Fruit fly (Drosophila melanogaster): ENCODE results near the gene Sr-CIV.

The Sr-CIV gene

dm6 chr2L:3532973-3533525, 9.2 kb upstream of the Sr-CIV start:
- TF ChIP-seq Abd-B (GFP tag; optimal IDR thresholded peaks at IDR 0.05) (no peak), h (GFP tag; optimal IDR thresholded peaks at IDR 0.05) (peak; percentile 19), jim (GFP tag; optimal IDR thresholded peaks at IDR 0.05) (no peak), psq (GFP tag; optimal IDR thresholded peaks at IDR 0.05) (peak; percentile 17), fru (GFP tag; optimal IDR thresholded peaks at IDR 0.05) (peak; percentile 2), Hnf4 (GFP tag; optimal IDR thresholded peaks at IDR 0.05) (no peak), woc (GFP tag; optimal IDR thresholded peaks at IDR 0.05) (no peak), pan (optimal IDR thresholded peaks at IDR 0.05) (no peak), Vsx2 (GFP tag; optimal IDR thresholded peaks at IDR 0.05; ENCODE audit: partially characterized antibody) (no peak), ey (GFP tag; optimal IDR thresholded peaks at IDR 0.05) (peak; percentile 5), br (GFP tag; optimal IDR thresholded peaks at IDR 0.05) (no peak), foxo (GFP tag; optimal IDR thresholded peaks at IDR 0.05) (peak in 1 of 2 experiments; percentile 40), Dfd (GFP tag; optimal IDR thresholded peaks at IDR 0.05) (no peak), Sp1 (GFP tag; optimal IDR thresholded peaks at IDR 0.05) (no peak), HLH106 (tag; optimal IDR thresholded peaks at IDR 0.05) (peak; percentile 20), CG9705 (GFP tag; optimal IDR thresholded peaks at IDR 0.05) (no peak), sv (GFP tag; optimal IDR thresholded peaks at IDR 0.05) (no peak)

- TF ChIP-seq Myc (optimal IDR thresholded peaks at IDR 0.05), result peak; percentile 58
- TF ChIP-seq HLH106 (tag; optimal IDR thresholded peaks at IDR 0.05), result no peak
These were observed 6.5 kb upstream of the Sr-CIV start, which contains the start of the genes Spindly and IFT57 for dm6 chr2L:3530186-3530832. Spindly (minus strand) TSS chr2L:3530317. IFT57 (plus strand) TSS chr2L:3530789.

dm6 chr2L:3524729-3525181, 899 bp upstream of the Sr-CIV start, which contains the start of gene CG8852:
CG8852 (plus strand) TSS chr2L:3525131.
- no peak for TF ChIP-seq jim (GFP tag; optimal IDR thresholded peaks at IDR 0.05)
- no peak for TF ChIP-seq Hr78 (GFP tag; optimal IDR thresholded peaks at IDR 0.05)
- no peak for TF ChIP-seq dsf (GFP tag; optimal IDR thresholded peaks at IDR 0.05; ENCODE audit: borderline replicate concordance)
- no peak for TF ChIP-seq Hr83 (GFP tag; optimal IDR thresholded peaks at IDR 0.05; ENCODE audit: poor library complexity, severe bottlenecking)
- TF ChIP-seq Rel (GFP tag; optimal IDR thresholded peaks at IDR 0.05), result no peak
- TF ChIP-seq Rel (tag; optimal IDR thresholded peaks at IDR 0.05), result no peak
- no peak for TF ChIP-seq GATAd (GFP tag; optimal IDR thresholded peaks at IDR 0.05)
- TF ChIP-seq Jra (GFP tag; optimal IDR thresholded peaks at IDR 0.05), result no peak
- TF ChIP-seq Mio (GFP tag; optimal IDR thresholded peaks at IDR 0.05), result no peak
- TF ChIP-seq sage (GFP tag; optimal IDR thresholded peaks at IDR 0.05), result no peak
- no peak for TF ChIP-seq rgr (GFP tag; optimal IDR thresholded peaks at IDR 0.05)
- TF ChIP-seq brk (GFP tag; optimal IDR thresholded peaks at IDR 0.05), result no peak

dm6 chr2L:3519551-3519950, 4.3 kb downstream of the Sr-CIV start, which contains the start of the genes CG3213 and CG8851:
CG3213 (minus strand) TSS chr2L:3519651.
CG8851 (plus strand) TSS chr2L:3519677.
- TF ChIP-seq sv (GFP tag; optimal IDR thresholded peaks at IDR 0.05) (no peak), br (GFP tag; optimal IDR thresholded peaks at IDR 0.05) (no peak), foxo (GFP tag; optimal IDR thresholded peaks at IDR 0.05) (no peak), tai (GFP tag; optimal IDR thresholded peaks at IDR 0.05) (no peak), N (GFP tag; optimal IDR thresholded peaks at IDR 0.05) (no peak), OdsH (GFP tag; optimal IDR thresholded peaks at IDR 0.05) (no peak), dl (GFP tag; optimal IDR thresholded peaks at IDR 0.05; ENCODE audit: insufficient read depth in 1 of 2, partially characterized antibody in 2 of 2) (no peak), Jra (GFP tag; optimal IDR thresholded peaks at IDR 0.05) (no peak), Hnf4 (GFP tag; optimal IDR thresholded peaks at IDR 0.05) (no peak), psq (GFP tag; optimal IDR thresholded peaks at IDR 0.05) (no peak), Sp1 (GFP tag; optimal IDR thresholded peaks at IDR 0.05) (no peak), Hr83 (GFP tag; optimal IDR thresholded peaks at IDR 0.05; ENCODE audit: poor library complexity, severe bottlenecking) (no peak), jim (GFP tag; optimal IDR thresholded peaks at IDR 0.05) (no peak), GATAd (GFP tag; optimal IDR thresholded peaks at IDR 0.05) (no peak), lola (GFP tag; optimal IDR thresholded peaks at IDR 0.05) (no peak), rgr (GFP tag; optimal IDR thresholded peaks at IDR 0.05) (no peak), woc (GFP tag; optimal IDR thresholded peaks at IDR 0.05) (no peak), Abd-B (GFP tag; optimal IDR thresholded peaks at IDR 0.05) (no peak), usp (GFP tag; optimal IDR thresholded peaks at IDR 0.05) (no peak)

Measured in whole organism, wandering third instar larva.